Fruit fly (Drosophila melanogaster) whole organism, adult: ENCODE results near the gene Npc2d.

Experiments used
- CG11617 ChIP-seq: fragments of 200-800 bp; sonication (Bioruptor generic); optimal IDR thresholded peaks from 2 replicates; lab custom pipeline; 2017; ENCODE audit warnings: mild to moderate bottlenecking, missing biosample characterization, missing genetic modification reagents, missing genetic modification characterization
- CG12768 ChIP-seq: fragments of 200-800 bp; sonication (Bioruptor generic); optimal IDR thresholded peaks from 2 replicates; lab custom pipeline; 2017; ENCODE audit warnings: missing biosample characterization, missing genetic modification characterization, mild to moderate bottlenecking, moderate library complexity, missing genetic modification reagents
- CG14711 ChIP-seq: fragments of 200-800 bp; sonication (Bioruptor generic); optimal IDR thresholded peaks from 2 replicates; lab custom pipeline; 2018; ENCODE audit warnings: missing biosample characterization, mild to moderate bottlenecking, missing genetic modification characterization, moderate library complexity
- CG1620 ChIP-seq: fragments of 200-800 bp; sonication (Bioruptor generic); optimal IDR thresholded peaks from 2 replicates; lab custom pipeline; 2016; ENCODE audit warnings: missing biosample characterization, missing genetic modification characterization
- CG33017 ChIP-seq: fragments of 200-800 bp; sonication (Bioruptor generic); optimal IDR thresholded peaks from 2 replicates; lab custom pipeline; 2018; ENCODE audit warnings: missing biosample characterization, mild to moderate bottlenecking, missing genetic modification characterization, moderate library complexity
- CG5204 ChIP-seq: fragments of 200-800 bp; sonication (Bioruptor generic); optimal IDR thresholded peaks from 2 replicates; lab custom pipeline; 2016; ENCODE audit warnings: missing biosample characterization, missing genetic modification characterization
- CG7045 ChIP-seq: fragments of 200-800 bp; sonication (Bioruptor generic); optimal IDR thresholded peaks from 2 replicates; lab custom pipeline; 2017; ENCODE audit warnings: missing biosample characterization, mild to moderate bottlenecking, missing genetic modification characterization
- CG7101 ChIP-seq: fragments of 200-800 bp; sonication (Bioruptor generic); optimal IDR thresholded peaks from 2 replicates; lab custom pipeline; 2018; ENCODE audit warnings: missing biosample characterization, mild to moderate bottlenecking, missing genetic modification characterization, moderate library complexity
- Clk ChIP-seq: fragments of 200-800 bp; sonication (Bioruptor generic); optimal IDR thresholded peaks from 2 replicates; lab custom pipeline; 2017; ENCODE audit warnings: missing biosample characterization, missing genetic modification characterization
- Crg-1 ChIP-seq: fragments of 200-800 bp; sonication (Bioruptor generic); optimal IDR thresholded peaks from 2 replicates; lab custom pipeline; 2016; ENCODE audit warnings: missing biosample characterization, missing genetic modification characterization
- Hr96 ChIP-seq: fragments of 200-800 bp; sonication (Bioruptor generic); optimal IDR thresholded peaks from 2 replicates; lab custom pipeline; 2016; ENCODE audit warnings: missing biosample characterization, missing genetic modification characterization
- Mnt ChIP-seq: fragments of 200-800 bp; sonication (Bioruptor generic); optimal IDR thresholded peaks from 2 replicates; lab custom pipeline; 2016; ENCODE audit warnings: missing biosample characterization, mild to moderate bottlenecking, missing genetic modification characterization
- bab1 ChIP-seq: fragments of 200-800 bp; sonication (Bioruptor generic); optimal IDR thresholded peaks from 3 replicates; lab custom pipeline; 2019; ENCODE audit warnings: missing biosample characterization, mild to moderate bottlenecking, missing genetic modification characterization, moderate library complexity
- cic ChIP-seq: fragments of 200-800 bp; sonication (Bioruptor generic); optimal IDR thresholded peaks from 2 replicates; lab custom pipeline; 2017; ENCODE audit warnings: missing biosample characterization, mild to moderate bottlenecking, missing genetic modification characterization, moderate library complexity
- cnc ChIP-seq, 2 experiments: fragments of >200 bp; optimal IDR thresholded peaks; 2 replicates each; lab custom pipeline; 2017
- kay ChIP-seq: fragments of 200-800 bp; sonication (Bioruptor generic); peaks from one replicate; lab custom pipeline; 2016; ENCODE audit warnings: missing biosample characterization, missing genetic modification characterization, borderline replicate concordance
- ovo ChIP-seq: fragments of 200-800 bp; sonication (Bioruptor generic); optimal IDR thresholded peaks from 2 replicates; lab custom pipeline; 2016; ENCODE audit warnings: missing biosample characterization, missing genetic modification characterization
- pad ChIP-seq: fragments of 200-800 bp; sonication (Bioruptor generic); optimal IDR thresholded peaks from 3 replicates; lab custom pipeline; 2017; ENCODE audit warnings: missing biosample characterization, missing genetic modification characterization, mild to moderate bottlenecking, moderate library complexity, missing genetic modification reagents
- tj ChIP-seq: fragments of 200-800 bp; sonication (Bioruptor generic); optimal IDR thresholded peaks from 3 replicates; lab custom pipeline; 2017; ENCODE audit warnings: missing biosample characterization, mild to moderate bottlenecking, missing genetic modification characterization, moderate library complexity
- toe ChIP-seq: fragments of 200-800 bp; sonication (Bioruptor generic); optimal IDR thresholded peaks from 2 replicates; lab custom pipeline; 2016; ENCODE audit warnings: missing biosample characterization, missing genetic modification characterization

Npc2d gene

dm6 chr3R:10075323-10075788 lies 19.5 kb upstream of the Npc2d start, which contains the start of gene Alp13:
TSS of gene Alp13 (minus strand) at chr3R:10075373.
- TF ChIP-seq toe (GFP tag; lab: Kevin White, UChicago) (no peak), cnc (optimal IDR thresholded peaks at IDR 0.05; lab: Kevin White, UChicago) (no peak), tj (GFP tag; lab: Kevin White, UChicago) (no peak), CG12768 (GFP tag; lab: Kevin White, UChicago) (peak; percentile 35), CG11617 (GFP tag; lab: Kevin White, UChicago) (peak; percentile 47), CG7101 (peak; percentile 49), Hr96 (GFP tag; lab: Kevin White, UChicago) (peak; percentile 21), ovo (GFP tag; lab: Kevin White, UChicago) (no peak), CG7045 (no peak), CG33017 (peak; percentile 62), kay (peak; percentile 7), cic (GFP tag; lab: Kevin White, UChicago) (peak; percentile 25), CG5204 (GFP tag; lab: Kevin White, UChicago) (peak; percentile 53), pad (GFP tag; lab: Kevin White, UChicago) (peak; percentile 24), CG14711 (tag; lab: Kevin White, UChicago) (no peak), Crg-1 (GFP tag; lab: Kevin White, UChicago) (no peak), bab1 (GFP tag; lab: Kevin White, UChicago) (no peak), CG1620 (GFP tag; lab: Kevin White, UChicago) (no peak), Clk (GFP tag; lab: Kevin White, UChicago) (no peak), Mnt (GFP tag; lab: Kevin White, UChicago) (no peak)

- TF ChIP-seq CG12768 (GFP tag; lab: Kevin White, UChicago) (no peak), Crg-1 (GFP tag; lab: Kevin White, UChicago) (no peak), cnc (optimal IDR thresholded peaks at IDR 0.05; lab: Kevin White, UChicago) (no peak)
Observed at dm6 chr3R:10070817-10071216, 14.9 kb upstream of the Npc2d start, which contains the start of gene nerfin-2. TSS of gene nerfin-2 (plus strand) at chr3R:10071117.

DNA sequence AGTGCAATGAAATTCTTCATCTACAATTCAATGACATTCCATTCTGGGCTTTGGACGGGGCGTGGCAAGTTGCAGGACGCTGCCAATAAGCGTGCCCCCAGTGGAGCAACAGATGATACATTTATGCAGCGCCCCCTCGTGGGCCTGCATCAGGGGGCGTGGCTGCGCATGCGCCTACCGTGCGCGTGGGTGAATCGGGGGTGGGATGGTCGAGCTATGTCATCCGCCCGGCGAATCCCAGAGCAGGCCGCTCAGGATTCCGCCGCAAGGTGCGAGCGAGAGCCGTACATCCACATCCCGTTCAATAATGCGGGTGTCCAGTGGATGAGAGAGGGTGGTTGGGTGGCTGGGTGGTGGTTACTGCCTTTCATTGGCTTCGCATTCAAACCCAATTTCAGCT lies 14.3 kb upstream of the Npc2d start:
- TF ChIP-seq Hr96 (GFP tag; lab: Kevin White, UChicago), result no peak
- TF ChIP-seq CG7045, result no peak
- no peak for TF ChIP-seq tj (GFP tag; lab: Kevin White, UChicago)
- TF ChIP-seq CG1620 (GFP tag; lab: Kevin White, UChicago), result no peak
- no peak for TF ChIP-seq CG33017
- no peak for TF ChIP-seq ovo (GFP tag; lab: Kevin White, UChicago)
- no peak for TF ChIP-seq pad (GFP tag; lab: Kevin White, UChicago)
- no peak for TF ChIP-seq CG12768 (GFP tag; lab: Kevin White, UChicago)
- TF ChIP-seq Mnt (GFP tag; lab: Kevin White, UChicago), result no peak
- no peak for TF ChIP-seq cnc (optimal IDR thresholded peaks at IDR 0.05; lab: Kevin White, UChicago)

DNA sequence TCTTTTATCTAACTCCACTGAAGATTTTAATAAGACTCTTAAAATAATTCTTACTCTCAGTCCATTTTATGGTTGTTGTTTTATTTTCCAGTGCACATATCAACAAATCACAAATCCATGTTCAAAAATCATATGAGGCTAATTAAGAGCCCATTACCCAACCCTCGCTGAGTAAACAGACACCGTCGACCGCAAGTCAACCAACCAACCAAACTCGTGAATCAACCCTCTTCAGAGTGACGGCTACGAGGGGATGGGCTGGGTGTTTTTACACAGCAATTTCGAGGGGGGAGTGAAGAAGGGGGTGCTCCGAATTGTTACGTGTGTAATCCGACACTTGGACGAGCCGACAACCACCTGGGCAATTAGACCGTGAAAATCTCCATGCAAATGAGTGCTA lies 12.9 kb upstream of the Npc2d start:
- no peak for TF ChIP-seq toe (GFP tag; lab: Kevin White, UChicago)
- TF ChIP-seq tj (GFP tag; lab: Kevin White, UChicago), result no peak
- TF ChIP-seq cnc (optimal IDR thresholded peaks at IDR 0.05; lab: Kevin White, UChicago), result no peak
- no peak for TF ChIP-seq pad (GFP tag; lab: Kevin White, UChicago)
- no peak for TF ChIP-seq kay
- TF ChIP-seq Clk (GFP tag; lab: Kevin White, UChicago), result no peak
- TF ChIP-seq CG14711 (tag; lab: Kevin White, UChicago), result no peak
- TF ChIP-seq bab1 (GFP tag; lab: Kevin White, UChicago), result no peak
- TF ChIP-seq CG7045, result no peak
- no peak for TF ChIP-seq cic (GFP tag; lab: Kevin White, UChicago)
- TF ChIP-seq CG7101, result no peak
- no peak for TF ChIP-seq CG11617 (GFP tag; lab: Kevin White, UChicago)
- no peak for TF ChIP-seq CG12768 (GFP tag; lab: Kevin White, UChicago)
- no peak for TF ChIP-seq Mnt (GFP tag; lab: Kevin White, UChicago)
- no peak for TF ChIP-seq CG1620 (GFP tag; lab: Kevin White, UChicago)
- TF ChIP-seq CG5204 (GFP tag; lab: Kevin White, UChicago), result no peak
- TF ChIP-seq Crg-1 (GFP tag; lab: Kevin White, UChicago), result no peak
- no peak for TF ChIP-seq ovo (GFP tag; lab: Kevin White, UChicago)
- TF ChIP-seq CG33017, result no peak

dm6 chr3R:10067605-10068004 lies 11.7 kb upstream of the Npc2d start, which contains the start of gene CG33784:
TSS of gene CG33784 (plus strand) at chr3R:10067905.
- TF ChIP-seq pad (GFP tag; lab: Kevin White, UChicago), result no peak
- no peak for TF ChIP-seq kay
- no peak for TF ChIP-seq CG5204 (GFP tag; lab: Kevin White, UChicago)

dm6 chr3R:10066470-10066869 lies 10.6 kb upstream of the Npc2d start, which contains the start of gene CG33783:
TSS of gene CG33783 (plus strand) at chr3R:10066770.
- TF ChIP-seq CG11617 (GFP tag; lab: Kevin White, UChicago) (no peak), Hr96 (GFP tag; lab: Kevin White, UChicago) (no peak), CG7045 (no peak)

- no peak for TF ChIP-seq CG11617 (GFP tag; lab: Kevin White, UChicago)
- no peak for TF ChIP-seq pad (GFP tag; lab: Kevin White, UChicago)
- TF ChIP-seq toe (GFP tag; lab: Kevin White, UChicago), result no peak
- TF ChIP-seq CG33017, result no peak
- TF ChIP-seq cnc (optimal IDR thresholded peaks at IDR 0.05; lab: Kevin White, UChicago), result no peak
- no peak for TF ChIP-seq cic (GFP tag; lab: Kevin White, UChicago)
- TF ChIP-seq CG5204 (GFP tag; lab: Kevin White, UChicago), result no peak
- no peak for TF ChIP-seq tj (GFP tag; lab: Kevin White, UChicago)
- no peak for TF ChIP-seq CG7101
- no peak for TF ChIP-seq Mnt (GFP tag; lab: Kevin White, UChicago)
- TF ChIP-seq Hr96 (GFP tag; lab: Kevin White, UChicago), result no peak
- no peak for TF ChIP-seq CG12768 (GFP tag; lab: Kevin White, UChicago)
- no peak for TF ChIP-seq Crg-1 (GFP tag; lab: Kevin White, UChicago)
- TF ChIP-seq CG7045, result no peak
Observed at dm6 chr3R:10063707-10064106, 7.8 kb upstream of the Npc2d start, which contains the start of gene CG33631. TSS of gene CG33631 (plus strand) at chr3R:10064007.
